Worm (Caenorhabditis elegans) whole organism, L2 larva: ENCODE measurements around the gene T04F8.8.

Experiments
- aly-2 ChIP-seq: fragments of 150-350 bp; optimal IDR thresholded peaks from 2 replicates; lab custom pipeline; 2014; ENCODE audit warnings: missing biosample characterization, missing genetic modification characterization
- ceh-82 ChIP-seq: fragments of 150-350 bp; optimal IDR thresholded peaks from 2 replicates; lab custom pipeline; 2014; ENCODE audit warnings: missing biosample characterization, missing genetic modification characterization
- dmd-4 ChIP-seq: sonication (generic microtip); optimal IDR thresholded peaks from 2 replicates; lab custom pipeline; 2017; ENCODE audit warnings: missing biosample characterization, missing genetic modification characterization
- lin-13 ChIP-seq: fragments of 150-350 bp; optimal IDR thresholded peaks from 2 replicates; lab custom pipeline; 2014; ENCODE audit warnings: missing biosample characterization, missing genetic modification reagents, missing genetic modification characterization
- lsy-2 ChIP-seq, 2 experiments: fragments of 150-350 bp in 1 of 2; sonication (generic microtip) in 1 of 2; optimal IDR thresholded peaks; 2 replicates each; lab custom pipeline; 2014 to 2017; ENCODE audit warnings: missing biosample characterization in 2 of 2, missing genetic modification characterization in 2 of 2
- mdl-1 ChIP-seq, 2 experiments: fragments of 150-350 bp in 1 of 2; sonication (generic microtip) in 1 of 2; optimal IDR thresholded peaks; 2 replicates each; lab custom pipeline; 2017; ENCODE audit warnings: missing biosample characterization in 2 of 2, missing genetic modification characterization in 2 of 2
- nhr-12 ChIP-seq: fragments of 150-350 bp; optimal IDR thresholded peaks from 2 replicates; lab custom pipeline; 2014; ENCODE audit warnings: missing biosample characterization, missing genetic modification characterization
- peb-1 ChIP-seq: fragments of 150-350 bp; optimal IDR thresholded peaks from 2 replicates; lab custom pipeline; 2014; ENCODE audit warnings: missing biosample characterization, missing genetic modification characterization
- skn-1 ChIP-seq: sonication (generic microtip); optimal IDR thresholded peaks from 2 replicates; lab custom pipeline; 2017; ENCODE audit warnings: missing biosample characterization, missing genetic modification characterization
- zag-1 ChIP-seq: fragments of 150-350 bp; optimal IDR thresholded peaks from 2 replicates; lab custom pipeline; 2014; ENCODE audit warnings: missing biosample characterization, missing genetic modification characterization

- TF ChIP-seq dmd-4 (tag; lab: Kevin White, UChicago) (no peak), lin-13 (GFP tag; lab: Kevin White, UChicago) (peak; percentile 81), peb-1 (no peak), ceh-82 (tag; lab: Kevin White, UChicago) (peak; percentile 11), nhr-12 (no peak), lsy-2 (tag; optimal IDR thresholded peaks at IDR 0.05; lab: Kevin White, UChicago) (peak; percentile 79 to 85), aly-2 (no peak), mdl-1 (tag; optimal IDR thresholded peaks at IDR 0.05; lab: Kevin White, UChicago) (peak; percentile 58 to 78), skn-1 (tag; lab: Kevin White, UChicago) (peak; percentile 64), zag-1 (peak; percentile 44)
These were observed 41.3 kb upstream of the T04F8.8 start for ce11 chrX:11605766-11606490.
